Fruit fly (Drosophila melanogaster): ENCODE data around the gene CG31342.

DNA sequence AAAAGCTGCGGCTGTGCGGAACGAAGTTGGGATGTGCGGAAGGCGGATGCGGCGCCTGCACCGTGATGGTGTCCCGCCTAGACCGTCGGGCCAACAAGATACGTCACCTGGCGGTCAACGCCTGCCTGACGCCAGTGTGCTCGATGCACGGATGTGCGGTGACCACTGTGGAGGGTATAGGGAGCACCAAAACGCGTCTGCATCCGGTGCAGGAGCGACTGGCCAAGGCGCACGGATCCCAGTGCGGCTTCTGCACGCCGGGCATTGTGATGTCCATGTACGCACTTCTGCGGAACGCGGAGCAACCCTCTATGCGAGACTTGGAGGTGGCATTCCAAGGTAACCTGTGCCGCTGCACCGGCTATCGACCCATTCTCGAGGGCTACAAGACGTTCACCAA is 47.8 kb downstream of the CG31342 start:
- TF ChIP-seq sim (GFP tag; IDR thresholded peaks at IDR 0.05) = no peak
- TF ChIP-seq Doc3 (GFP tag; IDR thresholded peaks at IDR 0.05; ENCODE audit: partially characterized antibody) = no peak
- no peak for TF ChIP-seq CG43689 (GFP tag; IDR thresholded peaks at IDR 0.05)
- no peak for TF ChIP-seq CG31365 (tag; optimal IDR thresholded peaks at IDR 0.05)
- peak; percentile 68 for TF ChIP-seq CG8478 (optimal IDR thresholded peaks at IDR 0.05)
- no peak for TF ChIP-seq da (GFP tag; optimal IDR thresholded peaks at IDR 0.05)
- no peak for TF ChIP-seq chif (GFP tag; optimal IDR thresholded peaks at IDR 0.05)
- no peak for TF ChIP-seq ken (GFP tag; IDR thresholded peaks at IDR 0.05)
- TF ChIP-seq CG15696 (tag; optimal IDR thresholded peaks at IDR 0.05) = no peak
- TF ChIP-seq CG8944 (GFP tag; optimal IDR thresholded peaks at IDR 0.05) = no peak
- TF ChIP-seq CG7556 (GFP tag; optimal IDR thresholded peaks at IDR 0.05) = no peak
- no peak for TF ChIP-seq PHDP (tag; optimal IDR thresholded peaks at IDR 0.05)
